Fruit fly (Drosophila melanogaster): ENCODE measurements around the gene CG9536.

The CG9536 gene

DNA sequence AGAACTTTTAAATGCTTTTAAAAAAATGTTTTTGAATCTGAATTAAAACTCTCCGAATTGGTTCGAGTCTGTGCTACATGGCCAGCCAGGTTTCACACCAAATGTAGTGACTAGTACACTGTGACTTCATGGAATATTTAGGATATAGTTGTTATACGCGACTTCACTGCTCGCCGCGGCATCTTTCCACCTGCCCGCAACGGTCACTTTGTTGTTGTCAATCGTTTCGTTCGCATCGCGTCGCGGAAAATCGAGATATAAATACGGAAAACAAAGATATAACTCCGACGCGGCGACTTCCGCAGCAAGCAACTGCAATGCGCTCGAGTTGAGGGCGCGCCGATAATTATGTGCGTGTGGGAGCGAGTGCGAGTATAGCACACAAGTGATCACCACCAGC is 21.7 kb upstream of the CG9536 start, which contains the start of gene CG31637 (continued):
- peak; percentile 9 for TF ChIP-seq CG7786 (GFP tag; optimal IDR thresholded peaks at IDR 0.05)
- TF ChIP-seq CG12391 (tag; optimal IDR thresholded peaks at IDR 0.05): peak; percentile 12
- peak; percentile 0 for TF ChIP-seq CG17359 (tag; optimal IDR thresholded peaks at IDR 0.05)
- TF ChIP-seq Side (GFP tag; optimal IDR thresholded peaks at IDR 0.05): peak; percentile 19
- no peak for TF ChIP-seq dm (GFP tag; optimal IDR thresholded peaks at IDR 0.05)
- peak; percentile 56 for TF ChIP-seq Sry-δ (GFP tag; optimal IDR thresholded peaks at IDR 0.05)
- peak; percentile 34 for TF ChIP-seq CG4707 (GFP tag; optimal IDR thresholded peaks at IDR 0.05)
- 0 out of 3 replicates have a peak, but pooled peaks have one; percentile 15 for TF ChIP-seq so (GFP tag; IDR thresholded peaks at IDR 0.05)
- peak; percentile 27 for TF ChIP-seq CG12299 (tag; optimal IDR thresholded peaks at IDR 0.05)
- peak; percentile 64 for TF ChIP-seq Dp (GFP tag; optimal IDR thresholded peaks at IDR 0.05)
- peak; percentile 28 for TF ChIP-seq trem (tag; optimal IDR thresholded peaks at IDR 0.05)
- peak; percentile 45 for TF ChIP-seq ara (GFP tag; IDR thresholded peaks at IDR 0.05)
- TF ChIP-seq Jarid2 (GFP tag; optimal IDR thresholded peaks at IDR 0.05): peak; percentile 92
- peak; percentile 37 for TF ChIP-seq CG2712 (tag; optimal IDR thresholded peaks at IDR 0.05)
- TF ChIP-seq PHDP (tag; optimal IDR thresholded peaks at IDR 0.05): peak; percentile 9
- peak; percentile 71 for TF ChIP-seq CG33213 (GFP tag; optimal IDR thresholded peaks at IDR 0.05)
- TF ChIP-seq bab2 (GFP tag; optimal IDR thresholded peaks at IDR 0.05): no peak
- TF ChIP-seq CG17829 (tag; optimal IDR thresholded peaks at IDR 0.05): peak; percentile 74
- peak; percentile 86 for TF ChIP-seq Lhr (GFP tag; optimal IDR thresholded peaks at IDR 0.05)
- peak; percentile 63 for TF ChIP-seq gro (GFP tag; optimal IDR thresholded peaks at IDR 0.05)
- TF ChIP-seq toy (GFP tag; IDR thresholded peaks at IDR 0.05): no peak
- TF ChIP-seq CG15011 (GFP tag; optimal IDR thresholded peaks at IDR 0.05): no peak
- peak; percentile 42 for TF ChIP-seq grau (tag; optimal IDR thresholded peaks at IDR 0.05)
- TF ChIP-seq chinmo (GFP tag; IDR thresholded peaks at IDR 0.05; ENCODE audit: partially characterized antibody): 0 out of 4 replicates have a peak, but pooled peaks have one; percentile 55
- TF ChIP-seq tio (GFP tag; optimal IDR thresholded peaks at IDR 0.05): no peak
- TF ChIP-seq Fer3 (tag; optimal IDR thresholded peaks at IDR 0.05): no peak
- TF ChIP-seq NFAT (GFP tag; IDR thresholded peaks at IDR 0.05): peak; percentile 27; the same call in 1 of the 2 replicates
- no peak for TF ChIP-seq lov (optimal IDR thresholded peaks at IDR 0.05)
- no peak for TF ChIP-seq lov (GFP tag; IDR thresholded peaks at IDR 0.05)
- no peak for TF ChIP-seq dysf (GFP tag; IDR thresholded peaks at IDR 0.05)
- no peak for TF ChIP-seq H15 (GFP tag; IDR thresholded peaks at IDR 0.05)
- peak; percentile 9 for TF ChIP-seq CG10543 (GFP tag; optimal IDR thresholded peaks at IDR 0.05)
- TF ChIP-seq CG8478 (optimal IDR thresholded peaks at IDR 0.05): no peak
- TF ChIP-seq pzg (GFP tag; optimal IDR thresholded peaks at IDR 0.05): peak; percentile 94
- TF ChIP-seq da (GFP tag; optimal IDR thresholded peaks at IDR 0.05): no peak
- no peak for TF ChIP-seq HHEX (GFP tag; optimal IDR thresholded peaks at IDR 0.05)
- no peak for TF ChIP-seq Mrtf (GFP tag; IDR thresholded peaks at IDR 0.05)
- peak; percentile 15 for TF ChIP-seq CG18599 (GFP tag; optimal IDR thresholded peaks at IDR 0.05)
- no peak for TF ChIP-seq ERR (GFP tag; optimal IDR thresholded peaks at IDR 0.05)
- TF ChIP-seq MBD-R2 (GFP tag; IDR thresholded peaks at IDR 0.05): peak; percentile 82
- no peak for TF ChIP-seq MTF-1 (GFP tag; optimal IDR thresholded peaks at IDR 0.05; ENCODE audit: borderline replicate concordance)
- TF ChIP-seq repo (GFP tag; optimal IDR thresholded peaks at IDR 0.05): no peak
- TF ChIP-seq wdn (GFP tag; IDR thresholded peaks at IDR 0.05): no peak
- peak; percentile 9 for TF ChIP-seq ftz-f1 (GFP tag; optimal IDR thresholded peaks at IDR 0.05)
- no peak for TF ChIP-seq chn (GFP tag; optimal IDR thresholded peaks at IDR 0.05)
- TF ChIP-seq CG1602 (GFP tag; optimal IDR thresholded peaks at IDR 0.05): no peak
- TF ChIP-seq CG10267 (tag; optimal IDR thresholded peaks at IDR 0.05): peak; percentile 49
- peak; percentile 76 for TF ChIP-seq sens (GFP tag)
- no peak for TF ChIP-seq Kr (GFP tag; optimal IDR thresholded peaks at IDR 0.05)
- no peak for TF ChIP-seq CG2202 (tag; optimal IDR thresholded peaks at IDR 0.05)
- TF ChIP-seq aop (GFP tag; IDR thresholded peaks at IDR 0.05): peak; percentile 3; the same call in 1 of the 2 replicates
- peak; percentile 16 for TF ChIP-seq mirr (GFP tag; optimal IDR thresholded peaks at IDR 0.05)
